Fruit fly (Drosophila melanogaster) whole organism, adult: Measurements from ENCODE around the gene Cbp80.

Experiments
- CG11617 ChIP-seq: fragments of 200-800 bp; sonication (Bioruptor generic); optimal IDR thresholded peaks from 2 replicates; lab custom pipeline; 2017; ENCODE audit warnings: mild to moderate bottlenecking, missing biosample characterization, missing genetic modification reagents, missing genetic modification characterization
- CG12768 ChIP-seq: fragments of 200-800 bp; sonication (Bioruptor generic); optimal IDR thresholded peaks from 2 replicates; lab custom pipeline; 2017; ENCODE audit warnings: missing biosample characterization, missing genetic modification characterization, mild to moderate bottlenecking, moderate library complexity, missing genetic modification reagents
- CG14711 ChIP-seq: fragments of 200-800 bp; sonication (Bioruptor generic); optimal IDR thresholded peaks from 2 replicates; lab custom pipeline; 2018; ENCODE audit warnings: missing biosample characterization, mild to moderate bottlenecking, missing genetic modification characterization, moderate library complexity
- CG1620 ChIP-seq: fragments of 200-800 bp; sonication (Bioruptor generic); optimal IDR thresholded peaks from 2 replicates; lab custom pipeline; 2016; ENCODE audit warnings: missing biosample characterization, missing genetic modification characterization
- CG33017 ChIP-seq: fragments of 200-800 bp; sonication (Bioruptor generic); optimal IDR thresholded peaks from 2 replicates; lab custom pipeline; 2018; ENCODE audit warnings: missing biosample characterization, mild to moderate bottlenecking, missing genetic modification characterization, moderate library complexity
- CG5204 ChIP-seq: fragments of 200-800 bp; sonication (Bioruptor generic); optimal IDR thresholded peaks from 2 replicates; lab custom pipeline; 2016; ENCODE audit warnings: missing biosample characterization, missing genetic modification characterization
- CG7045 ChIP-seq: fragments of 200-800 bp; sonication (Bioruptor generic); optimal IDR thresholded peaks from 2 replicates; lab custom pipeline; 2017; ENCODE audit warnings: missing biosample characterization, mild to moderate bottlenecking, missing genetic modification characterization
- CG7101 ChIP-seq: fragments of 200-800 bp; sonication (Bioruptor generic); optimal IDR thresholded peaks from 2 replicates; lab custom pipeline; 2018; ENCODE audit warnings: missing biosample characterization, mild to moderate bottlenecking, missing genetic modification characterization, moderate library complexity
- Clk ChIP-seq: fragments of 200-800 bp; sonication (Bioruptor generic); optimal IDR thresholded peaks from 2 replicates; lab custom pipeline; 2017; ENCODE audit warnings: missing biosample characterization, missing genetic modification characterization
- Crg-1 ChIP-seq: fragments of 200-800 bp; sonication (Bioruptor generic); optimal IDR thresholded peaks from 2 replicates; lab custom pipeline; 2016; ENCODE audit warnings: missing biosample characterization, missing genetic modification characterization
- Hr96 ChIP-seq: fragments of 200-800 bp; sonication (Bioruptor generic); optimal IDR thresholded peaks from 2 replicates; lab custom pipeline; 2016; ENCODE audit warnings: missing biosample characterization, missing genetic modification characterization
- Mnt ChIP-seq: fragments of 200-800 bp; sonication (Bioruptor generic); optimal IDR thresholded peaks from 2 replicates; lab custom pipeline; 2016; ENCODE audit warnings: missing biosample characterization, mild to moderate bottlenecking, missing genetic modification characterization
- bab1 ChIP-seq: fragments of 200-800 bp; sonication (Bioruptor generic); optimal IDR thresholded peaks from 3 replicates; lab custom pipeline; 2019; ENCODE audit warnings: missing biosample characterization, mild to moderate bottlenecking, missing genetic modification characterization, moderate library complexity
- cic ChIP-seq: fragments of 200-800 bp; sonication (Bioruptor generic); optimal IDR thresholded peaks from 2 replicates; lab custom pipeline; 2017; ENCODE audit warnings: missing biosample characterization, mild to moderate bottlenecking, missing genetic modification characterization, moderate library complexity
- cnc ChIP-seq, 2 experiments: fragments of >200 bp; optimal IDR thresholded peaks; 2 replicates each; lab custom pipeline; 2017
- kay ChIP-seq: fragments of 200-800 bp; sonication (Bioruptor generic); peaks from one replicate; lab custom pipeline; 2016; ENCODE audit warnings: missing biosample characterization, missing genetic modification characterization, borderline replicate concordance
- ovo ChIP-seq: fragments of 200-800 bp; sonication (Bioruptor generic); optimal IDR thresholded peaks from 2 replicates; lab custom pipeline; 2016; ENCODE audit warnings: missing biosample characterization, missing genetic modification characterization
- pad ChIP-seq: fragments of 200-800 bp; sonication (Bioruptor generic); optimal IDR thresholded peaks from 3 replicates; lab custom pipeline; 2017; ENCODE audit warnings: missing biosample characterization, missing genetic modification characterization, mild to moderate bottlenecking, moderate library complexity, missing genetic modification reagents
- tj ChIP-seq: fragments of 200-800 bp; sonication (Bioruptor generic); optimal IDR thresholded peaks from 3 replicates; lab custom pipeline; 2017; ENCODE audit warnings: missing biosample characterization, mild to moderate bottlenecking, missing genetic modification characterization, moderate library complexity
- toe ChIP-seq: fragments of 200-800 bp; sonication (Bioruptor generic); optimal IDR thresholded peaks from 2 replicates; lab custom pipeline; 2016; ENCODE audit warnings: missing biosample characterization, missing genetic modification characterization

The Cbp80 gene

dm6 chrX:4649751-4650150 is at the start of gene Cbp80, which contains the start of gene Torsin:
TSS of gene Cbp80 (plus strand) at chrX:4650015.
TSS of gene Torsin (minus strand) at chrX:4650032.
- TF ChIP-seq CG14711 (tag; lab: Kevin White, UChicago) (peak; percentile 5), toe (GFP tag; lab: Kevin White, UChicago) (no peak), bab1 (peak; percentile 63), tj (GFP tag; lab: Kevin White, UChicago) (peak; percentile 86), Clk (no peak), CG1620 (GFP tag; lab: Kevin White, UChicago) (peak; percentile 3), ovo (GFP tag; lab: Kevin White, UChicago) (no peak), Mnt (GFP tag; lab: Kevin White, UChicago) (peak; percentile 23), CG11617 (GFP tag; lab: Kevin White, UChicago) (peak; percentile 28), kay (no peak)

dm6 chrX:4604107-4604506 is 45.7 kb upstream of the Cbp80 start:
- peak; percentile 10 for TF ChIP-seq CG14711 (tag; lab: Kevin White, UChicago)
- TF ChIP-seq cic (GFP tag; lab: Kevin White, UChicago) = no peak

DNA sequence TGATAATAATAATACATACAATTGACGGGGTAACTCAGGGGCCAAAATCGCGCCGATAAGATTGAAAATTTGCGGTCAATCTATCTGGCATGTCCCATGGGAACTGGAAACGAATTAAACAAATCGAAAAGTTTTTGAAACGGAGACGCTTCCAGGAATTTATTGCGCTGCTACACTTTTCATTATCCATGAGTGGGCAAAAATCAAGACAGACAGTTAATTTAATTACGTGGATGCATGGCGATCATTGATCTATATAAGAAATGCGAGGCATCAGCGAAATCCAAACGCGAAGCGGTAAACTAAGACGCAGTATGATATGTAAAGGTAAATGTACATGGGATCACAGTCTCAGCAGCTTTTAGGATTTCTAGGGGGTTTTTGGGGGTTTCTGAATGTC is 45.3 kb upstream of the Cbp80 start:
- TF ChIP-seq tj (GFP tag; lab: Kevin White, UChicago) = peak; percentile 90
- no peak for TF ChIP-seq CG1620 (GFP tag; lab: Kevin White, UChicago)

- peak; percentile 22 for TF ChIP-seq bab1
- peak; percentile 91 for TF ChIP-seq tj (GFP tag; lab: Kevin White, UChicago)
- no peak for TF ChIP-seq kay
These were observed 44.5 kb upstream of the Cbp80 start for dm6 chrX:4605313-4605712.

dm6 chrX:4606447-4606846 is 43.4 kb upstream of the Cbp80 start:
- TF ChIP-seq cic (GFP tag; lab: Kevin White, UChicago) (no peak), CG33017 (tag; lab: Kevin White, UChicago) (no peak), CG14711 (tag; lab: Kevin White, UChicago) (no peak), cnc (optimal IDR thresholded peaks at IDR 0.05; lab: Kevin White, UChicago) (no peak), CG7045 (GFP tag; lab: Kevin White, UChicago) (no peak), toe (GFP tag; lab: Kevin White, UChicago) (no peak), CG11617 (GFP tag; lab: Kevin White, UChicago) (no peak), CG5204 (GFP tag; lab: Kevin White, UChicago) (no peak), Clk (no peak), kay (no peak), ovo (GFP tag; lab: Kevin White, UChicago) (no peak), CG1620 (GFP tag; lab: Kevin White, UChicago) (no peak), tj (GFP tag; lab: Kevin White, UChicago) (no peak), CG7101 (tag; lab: Kevin White, UChicago) (no peak), Crg-1 (GFP tag; lab: Kevin White, UChicago) (no peak), Mnt (GFP tag; lab: Kevin White, UChicago) (no peak), CG12768 (GFP tag; lab: Kevin White, UChicago) (no peak), pad (no peak), Hr96 (GFP tag; lab: Kevin White, UChicago) (no peak), bab1 (no peak)

DNA sequence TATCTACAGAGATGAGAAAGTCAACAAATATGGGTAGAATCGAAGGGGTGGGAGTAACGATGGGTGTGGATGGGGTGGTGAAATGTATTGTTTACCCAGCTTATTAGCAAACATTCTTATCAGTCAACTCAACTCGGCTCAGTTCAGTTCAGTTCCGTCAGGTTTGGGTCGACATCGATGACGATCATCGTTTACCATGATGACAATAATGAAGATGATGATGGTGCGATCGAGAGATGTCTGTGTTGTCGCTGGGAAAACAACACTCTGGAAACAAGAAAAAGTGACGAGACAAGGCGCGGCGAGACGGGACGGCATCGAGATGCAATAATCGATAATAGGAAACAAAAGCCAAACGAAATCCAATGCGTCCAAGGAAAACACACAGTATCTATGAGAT is 40.1 kb upstream of the Cbp80 start:
- no peak for TF ChIP-seq tj (GFP tag; lab: Kevin White, UChicago)
- peak; percentile 18 for TF ChIP-seq ovo (GFP tag; lab: Kevin White, UChicago)
- TF ChIP-seq CG7101 (tag; lab: Kevin White, UChicago) = peak; percentile 11

- TF ChIP-seq tj (GFP tag; lab: Kevin White, UChicago) (peak; percentile 9), Hr96 (GFP tag; lab: Kevin White, UChicago) (no peak), CG7101 (tag; lab: Kevin White, UChicago) (peak; percentile 67), ovo (GFP tag; lab: Kevin White, UChicago) (peak; percentile 28), CG14711 (tag; lab: Kevin White, UChicago) (peak; percentile 24), cic (GFP tag; lab: Kevin White, UChicago) (no peak), CG12768 (GFP tag; lab: Kevin White, UChicago) (no peak), CG1620 (GFP tag; lab: Kevin White, UChicago) (peak; percentile 28), kay (no peak), CG11617 (GFP tag; lab: Kevin White, UChicago) (no peak), Mnt (GFP tag; lab: Kevin White, UChicago) (peak; percentile 35), CG33017 (tag; lab: Kevin White, UChicago) (no peak), toe (GFP tag; lab: Kevin White, UChicago) (peak; percentile 22), pad (peak; percentile 28), Clk (no peak), cnc (optimal IDR thresholded peaks at IDR 0.05; lab: Kevin White, UChicago) (no peak), CG5204 (GFP tag; lab: Kevin White, UChicago) (no peak), bab1 (no peak), Crg-1 (GFP tag; lab: Kevin White, UChicago) (peak; percentile 70), CG7045 (GFP tag; lab: Kevin White, UChicago) (peak; percentile 18)
These were observed 39.3 kb upstream of the Cbp80 start for dm6 chrX:4610481-4610880.
